Worm (Caenorhabditis elegans) whole organism, L2 larva: ENCODE measurements around the gene soap-1.

Experiments used
- Y55F3AM.14 ChIP-seq: fragments of 200-800 bp; sonication (Bioruptor generic); optimal IDR thresholded peaks from 2 replicates; lab custom pipeline; 2018; ENCODE audit warnings: mild to moderate bottlenecking, missing genetic modification characterization, missing compliant biosample characterization
- elt-3 ChIP-seq: sonication (generic microtip); optimal IDR thresholded peaks from 2 replicates; lab custom pipeline; 2017; ENCODE audit warnings: missing biosample characterization, missing genetic modification characterization
- mab-5 ChIP-seq: fragments of 150-350 bp; optimal IDR thresholded peaks from 2 replicates; lab custom pipeline; 2014; ENCODE audit warnings: missing biosample characterization, missing genetic modification characterization
- snpc-4 ChIP-seq: fragments of 150-350 bp; optimal IDR thresholded peaks from 2 replicates; lab custom pipeline; 2014; ENCODE audit warnings: missing biosample characterization, missing genetic modification characterization

ce11 chrV:7231524-7231923, 16.8 kb upstream of the soap-1 start:
- TF ChIP-seq snpc-4 (tag; lab: Kevin White, UChicago): no peak
- no peak for TF ChIP-seq elt-3 (tag; lab: Kevin White, UChicago)
- TF ChIP-seq Y55F3AM.14 (GFP tag; lab: Kevin White, UChicago): no peak
- TF ChIP-seq mab-5 (tag; lab: Kevin White, UChicago): no peak
